Worm (Caenorhabditis elegans) whole organism, L4 larva: ENCODE measurements around the gene C29G2.6.

Source experiments
- skn-1 ChIP-seq: fragments of 150-350 bp; optimal IDR thresholded peaks from 2 replicates; lab custom pipeline; 2014; ENCODE audit warnings: missing biosample characterization, missing genetic modification characterization
- tag-97 ChIP-seq: fragments of 200-800 bp; sonication (Bioruptor generic); IDR thresholded peaks from 2 replicates; pipeline ENCODE4 v1.3.6; 2022; ENCODE audit warnings: missing genetic modification characterization, missing compliant biosample characterization
- zag-1 ChIP-seq: fragments of 150-350 bp; optimal IDR thresholded peaks from 2 replicates; lab custom pipeline; 2014; ENCODE audit warnings: missing biosample characterization, missing genetic modification characterization

- TF ChIP-seq tag-97 (GFP tag; lab: Robert Waterston, UW) (no peak), zag-1 (no peak), skn-1 (no peak)
Measured at ce11 chrV:2589834-2590233, 4.1 kb upstream of the C29G2.6 start.
